Fruit fly (Drosophila melanogaster) whole organism, embryonic: Measurements from ENCODE around the gene CG16953.

Source experiments
- Atf-2 ChIP-seq: fragments of 200-800 bp; sonication (Bioruptor generic); optimal IDR thresholded peaks from 2 replicates; lab custom pipeline; 2016; ENCODE audit warnings: missing biosample characterization, missing genetic modification characterization
- CG10543 ChIP-seq: fragments of 200-800 bp; sonication (Bioruptor generic); optimal IDR thresholded peaks from 3 replicates; lab custom pipeline; 2017; ENCODE audit warnings: missing biosample characterization, mild to moderate bottlenecking, missing genetic modification characterization, moderate library complexity
- CG11093 ChIP-seq: fragments of 200-800 bp; sonication (Bioruptor generic); IDR thresholded peaks from 3 replicates; pipeline ENCODE4 v1.3.6; 2022; ENCODE audit warnings: missing biosample characterization, missing genetic modification characterization
- CG15601 ChIP-seq: fragments of 200-800 bp; sonication (Bioruptor generic); optimal IDR thresholded peaks from 3 replicates; lab custom pipeline; 2019; ENCODE audit warnings: missing biosample characterization, mild to moderate bottlenecking, missing genetic modification characterization, moderate library complexity
- CG1647 ChIP-seq: fragments of 200-800 bp; sonication (Bioruptor generic); optimal IDR thresholded peaks from 3 replicates; lab custom pipeline; 2016; ENCODE audit warnings: missing biosample characterization, missing genetic modification characterization
- CG2712 ChIP-seq: fragments of 200-800 bp; optimal IDR thresholded peaks from 3 replicates; lab custom pipeline; 2019; ENCODE audit warnings: missing biosample characterization, mild to moderate bottlenecking, missing genetic modification characterization, moderate library complexity
- CG30403 ChIP-seq: fragments of 200-800 bp; sonication (Bioruptor generic); optimal IDR thresholded peaks from 3 replicates; lab custom pipeline; 2016; ENCODE audit warnings: missing biosample characterization, missing genetic modification characterization
- CG30431 ChIP-seq: fragments of 200-800 bp; sonication (Bioruptor generic); optimal IDR thresholded peaks from 2 replicates; lab custom pipeline; 2017; ENCODE audit warnings: missing biosample characterization, missing genetic modification characterization
- CG32767 ChIP-seq: fragments of 200-800 bp; sonication (Bioruptor generic); IDR thresholded peaks from 2 replicates; pipeline ENCODE4 v1.3.6; 2022; ENCODE audit warnings: missing biosample characterization, missing genetic modification characterization
- CG3995 ChIP-seq: fragments of 200-800 bp; sonication (Bioruptor generic); optimal IDR thresholded peaks from 3 replicates; lab custom pipeline; 2016; ENCODE audit warnings: missing biosample characterization, missing genetic modification characterization
- CG4360 ChIP-seq: fragments of 200-800 bp; sonication (Bioruptor generic); IDR thresholded peaks from 2 replicates; pipeline ENCODE4 v1.3.6; 2022; ENCODE audit warnings: missing biosample characterization, missing genetic modification characterization
- CG8944 ChIP-seq: fragments of 200-800 bp; sonication (Bioruptor generic); optimal IDR thresholded peaks from 3 replicates; lab custom pipeline; 2016; ENCODE audit warnings: missing biosample characterization, missing genetic modification characterization
- Dip3 ChIP-seq: fragments of 200-800 bp; sonication (Bioruptor generic); optimal IDR thresholded peaks from 3 replicates; lab custom pipeline; 2016; ENCODE audit warnings: missing biosample characterization, missing genetic modification characterization
- Dp ChIP-seq: fragments of 200-800 bp; sonication (Bioruptor generic); optimal IDR thresholded peaks from 2 replicates; lab custom pipeline; 2018; ENCODE audit warnings: missing biosample characterization, mild to moderate bottlenecking, missing genetic modification characterization, moderate library complexity
- ERR ChIP-seq: fragments of 200-800 bp; sonication (Bioruptor generic); optimal IDR thresholded peaks from 2 replicates; lab custom pipeline; 2016; ENCODE audit warnings: missing biosample characterization, missing genetic modification characterization
- Ets65A ChIP-seq: fragments of 200-800 bp; sonication (Bioruptor generic); peaks from one replicate; lab custom pipeline; 2016; ENCODE audit warnings: missing biosample characterization, missing genetic modification characterization
- H15 ChIP-seq: fragments of 200-800 bp; sonication (Bioruptor generic); IDR thresholded peaks from 3 replicates; pipeline ENCODE4 v1.3.6; 2022; ENCODE audit warnings: missing biosample characterization, missing genetic modification characterization
- HLH4C ChIP-seq: fragments of 200-800 bp; sonication (Bioruptor generic); IDR thresholded peaks from 3 replicates; pipeline ENCODE4 v1.3.6; 2022; ENCODE audit warnings: missing biosample characterization, missing genetic modification characterization; ENCODE audit not compliant: partially characterized antibody
- Hr39 ChIP-seq: fragments of >200 bp; optimal IDR thresholded peaks from 2 replicates; lab custom pipeline; 2017
- Sin3A ChIP-seq: fragments of >200 bp; optimal IDR thresholded peaks from 2 replicates; lab custom pipeline; 2018
- TFAM ChIP-seq: fragments of 200-800 bp; sonication (Bioruptor generic); optimal IDR thresholded peaks from 2 replicates; lab custom pipeline; 2017; ENCODE audit warnings: missing biosample characterization, missing genetic modification characterization, inconsistent platforms
- chif ChIP-seq, 2 experiments: fragments of 200-800 bp; sonication (Bioruptor generic); optimal IDR thresholded peaks; 3 replicates each; lab custom pipeline; 2016; ENCODE audit warnings: missing biosample characterization in 2 of 2, missing genetic modification characterization in 2 of 2
- ci ChIP-seq: fragments of 200-800 bp; sonication (Bioruptor generic); IDR thresholded peaks from 3 replicates; pipeline ENCODE4 v1.3.6; 2022; ENCODE audit warnings: missing biosample characterization, missing genetic modification characterization
- ewg ChIP-seq: fragments of 200-800 bp; sonication (Bioruptor generic); optimal IDR thresholded peaks from 3 replicates; lab custom pipeline; 2017; ENCODE audit warnings: mild to moderate bottlenecking, missing biosample characterization, missing genetic modification reagents, missing genetic modification characterization
- gfzf ChIP-seq: fragments of 200-800 bp; sonication (Bioruptor generic); optimal IDR thresholded peaks from 2 replicates; lab custom pipeline; 2016; ENCODE audit warnings: missing biosample characterization, mild to moderate bottlenecking, missing genetic modification characterization, moderate library complexity
- her ChIP-seq: fragments of 200-800 bp; sonication (Bioruptor generic); optimal IDR thresholded peaks from 2 replicates; lab custom pipeline; 2016; ENCODE audit warnings: missing biosample characterization, missing genetic modification characterization
- jigr1 ChIP-seq: fragments of 200-800 bp; sonication (Bioruptor generic); IDR thresholded peaks from 3 replicates; pipeline ENCODE4 v1.3.6; 2022; ENCODE audit warnings: missing biosample characterization, missing genetic modification characterization
- kay ChIP-seq: fragments of 200-800 bp; sonication (Bioruptor generic); optimal IDR thresholded peaks from 2 replicates; lab custom pipeline; 2016; ENCODE audit warnings: missing biosample characterization, missing genetic modification characterization
- lmd ChIP-seq: fragments of 200-800 bp; sonication (Bioruptor generic); IDR thresholded peaks from 2 replicates; pipeline ENCODE4 v1.3.6; 2022; ENCODE audit warnings: missing biosample characterization, missing genetic modification characterization
- mam ChIP-seq: fragments of 200-800 bp; sonication (Bioruptor generic); optimal IDR thresholded peaks from 3 replicates; lab custom pipeline; 2016; ENCODE audit warnings: missing biosample characterization, missing genetic modification characterization
- prd ChIP-seq, 3 experiments: fragments of >200 bp in 2 of 3; fragments of 200-800 bp in 1 of 3; sonication (Bioruptor generic) in 1 of 3; optimal IDR thresholded peaks in 2 of 3; IDR thresholded peaks in 1 of 3; 2 replicates in 2 of 3; 3 replicates in 1 of 3; pipeline versions ENCODE4 v1.3.6 to Lab custom; 2017 to 2022; ENCODE audit warnings: missing biosample characterization in 1 of 3, missing genetic modification characterization in 1 of 3
- pzg ChIP-seq: fragments of 200-800 bp; sonication (Bioruptor generic); optimal IDR thresholded peaks from 3 replicates; lab custom pipeline; 2018; ENCODE audit warnings: missing biosample characterization, mild to moderate bottlenecking, missing genetic modification characterization, moderate library complexity
- sisA ChIP-seq: fragments of 200-800 bp; sonication (Bioruptor generic); IDR thresholded peaks from 2 replicates; pipeline ENCODE4 v1.3.6; 2022; ENCODE audit warnings: missing biosample characterization, missing genetic modification characterization
- tap ChIP-seq: fragments of 200-800 bp; optimal IDR thresholded peaks from 3 replicates; lab custom pipeline; 2019; ENCODE audit warnings: missing biosample characterization, mild to moderate bottlenecking, missing genetic modification characterization, moderate library complexity
- tin ChIP-seq: fragments of 200-800 bp; sonication (Bioruptor generic); optimal IDR thresholded peaks from 3 replicates; lab custom pipeline; 2016; ENCODE audit warnings: missing biosample characterization, missing genetic modification characterization

The CG16953 gene

dm6 chr3R:20621805-20622286 is 36.2 kb upstream of the CG16953 start, which contains the start of gene H (continued):
- TF ChIP-seq Dip3 (GFP tag; lab: Kevin White, UChicago) = no peak

dm6 chr3R:20618947-20619346 is 33.3 kb upstream of the CG16953 start:
- TF ChIP-seq chif (GFP tag; optimal IDR thresholded peaks at IDR 0.05; lab: Kevin White, UChicago) (no peak), CG2712 (tag; lab: Kevin White, UChicago) (no peak), Sin3A (lab: Kevin White, UChicago) (no peak), CG1647 (no peak), CG10543 (GFP tag; lab: Kevin White, UChicago) (no peak), Atf-2 (no peak), her (GFP tag; lab: Kevin White, UChicago) (no peak), Hr39 (lab: Kevin White, UChicago) (peak; percentile 18), CG4360 (GFP tag; lab: Robert Waterston, UW) (peak; percentile 57), ci (GFP tag; lab: Robert Waterston, UW) (no peak), Dp (GFP tag; lab: Kevin White, UChicago) (no peak), CG3995 (GFP tag; lab: Kevin White, UChicago) (no peak), tin (GFP tag; lab: Kevin White, UChicago) (no peak)
- TF ChIP-seq, all 482 proteins: peak for 2

DNA sequence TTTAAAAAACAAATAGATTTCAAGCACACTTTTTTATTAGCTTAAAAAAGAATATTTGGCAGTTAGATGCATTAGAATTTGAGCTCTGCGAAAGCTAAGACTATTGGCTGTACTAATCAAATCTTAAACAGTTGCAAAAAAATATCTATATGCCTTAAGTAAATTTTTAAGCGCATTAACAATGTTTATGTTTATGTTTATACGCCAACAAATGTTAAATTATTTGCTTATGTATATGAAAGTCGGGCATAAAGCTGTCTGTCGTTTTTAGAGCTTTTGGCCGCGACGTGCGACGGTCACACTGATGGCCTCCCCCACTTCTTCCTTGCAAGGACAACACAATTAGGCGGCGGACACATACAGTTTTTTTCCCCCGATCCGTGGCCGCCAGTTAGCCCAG is 31.9 kb upstream of the CG16953 start, which contains the start of gene CG5466:
Gene CG5466, plus strand, starts transcription at position 301 of the 400 bp plus-strand sequence.
- TF ChIP-seq ewg (GFP tag; lab: Kevin White, UChicago) (no peak), gfzf (GFP tag; lab: Kevin White, UChicago) (peak; percentile 56), kay (no peak), CG30431 (GFP tag; lab: Kevin White, UChicago) (no peak), pzg (peak; percentile 6), H15 (GFP tag; lab: Robert Waterston, UW) (no peak), CG32767 (0 out of 2 replicates have a peak, but pooled peaks have one; percentile 43), CG15601 (tag; lab: Kevin White, UChicago) (no peak), mam (GFP tag; lab: Kevin White, UChicago) (no peak), ERR (GFP tag; lab: Kevin White, UChicago) (no peak), jigr1 (GFP tag; lab: Robert Waterston, UW) (no peak)

dm6 chr3R:20616801-20617200 is 31.2 kb upstream of the CG16953 start, which contains the start of gene CG15923:
Gene CG15923, minus strand, starts transcription at chr3R:20616901.
- TF ChIP-seq HLH4C (GFP tag; lab: Robert Waterston, UW) = 0 out of 3 replicates have a peak, but pooled peaks have one; percentile 18
- TF ChIP-seq lmd (GFP tag; lab: Robert Waterston, UW) = 0 out of 2 replicates have a peak, but pooled peaks have one; percentile 17
- TF ChIP-seq TFAM (GFP tag; lab: Kevin White, UChicago) = no peak
- TF ChIP-seq tap (tag; lab: Kevin White, UChicago) = no peak
- TF ChIP-seq, all 482 proteins: peak for 2

DNA sequence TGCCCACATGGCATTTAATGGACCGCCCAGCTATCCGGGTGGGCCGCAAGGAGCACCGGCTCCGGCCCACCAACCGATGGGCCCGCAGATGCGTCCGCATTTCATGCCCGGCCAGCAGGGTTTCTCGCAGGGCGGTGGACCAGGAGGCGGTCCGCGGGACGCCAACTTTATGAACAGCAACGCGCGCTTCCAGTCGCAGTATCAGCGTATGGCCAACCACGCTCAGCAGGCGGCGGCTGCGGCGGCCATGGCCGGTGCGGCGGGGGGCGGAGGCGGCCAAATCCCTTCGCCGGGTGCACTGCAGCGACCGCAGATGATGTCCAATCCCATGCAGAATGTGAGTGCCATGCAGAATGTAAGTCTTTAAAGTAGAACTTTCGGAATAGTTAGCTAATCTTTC is 22.6 kb upstream of the CG16953 start:
- TF ChIP-seq CG8944 (no peak), prd (optimal IDR thresholded peaks at IDR 0.05; lab: Kevin White, UChicago) (no peak), prd (GFP tag; IDR thresholded peaks at IDR 0.05; lab: Robert Waterston, UW) (peak; percentile 35; the same call in 1 of the 3 replicates), sisA (GFP tag; lab: Robert Waterston, UW) (0 out of 2 replicates have a peak, but pooled peaks have one; percentile 7), Ets65A (GFP tag; lab: Kevin White, UChicago) (peak; percentile 71), CG11093 (GFP tag; lab: Robert Waterston, UW) (0 out of 3 replicates have a peak, but pooled peaks have one; percentile 21), Hr39 (lab: Kevin White, UChicago) (peak; percentile 40), CG30403 (GFP tag; lab: Kevin White, UChicago) (no peak)
